Fruit fly (Drosophila melanogaster) whole organism, embryonic: ENCODE results near the gene meso18E.

Experiments used
- Adf1 ChIP-seq: fragments of 200-800 bp; sonication (Bioruptor generic); IDR thresholded peaks from 2 replicates; pipeline ENCODE4 v1.3.6; 2022; ENCODE audit warnings: missing biosample characterization, missing genetic modification characterization
- Awh ChIP-seq: fragments of 200-800 bp; sonication (Bioruptor generic); IDR thresholded peaks from 2 replicates; pipeline ENCODE4, ENCODE4 v1.3.6; 2022; ENCODE audit warnings: missing biosample characterization, missing genetic modification characterization
- CG10147 ChIP-seq: fragments of 200-800 bp; sonication (Bioruptor generic); optimal IDR thresholded peaks from 2 replicates; lab custom pipeline; 2019; ENCODE audit warnings: missing biosample characterization, mild to moderate bottlenecking, missing genetic modification characterization, moderate library complexity
- CG10565 ChIP-seq: fragments of 200-800 bp; sonication (Bioruptor generic); optimal IDR thresholded peaks from 3 replicates; lab custom pipeline; 2016; ENCODE audit warnings: missing biosample characterization, mild to moderate bottlenecking, missing genetic modification characterization
- CG11695 ChIP-seq: fragments of 200-800 bp; sonication (Bioruptor generic); IDR thresholded peaks from 3 replicates; pipeline ENCODE4 v1.3.6; 2022; ENCODE audit warnings: missing biosample characterization, missing genetic modification characterization
- CG12155 ChIP-seq: fragments of 200-800 bp; sonication (Bioruptor generic); optimal IDR thresholded peaks from 3 replicates; lab custom pipeline; 2016; ENCODE audit warnings: missing biosample characterization, missing genetic modification characterization
- CG12219 ChIP-seq: fragments of 200-800 bp; sonication (Bioruptor generic); optimal IDR thresholded peaks from 3 replicates; lab custom pipeline; 2018; ENCODE audit warnings: missing biosample characterization, mild to moderate bottlenecking, missing genetic modification characterization
- CG12744 ChIP-seq: fragments of 200-800 bp; sonication (Bioruptor generic); optimal IDR thresholded peaks from 2 replicates; lab custom pipeline; 2016; ENCODE audit warnings: missing biosample characterization, missing genetic modification characterization
- CG13624 ChIP-seq: fragments of 200-800 bp; sonication (Bioruptor generic); optimal IDR thresholded peaks from 2 replicates; lab custom pipeline; 2016; ENCODE audit warnings: missing biosample characterization, missing genetic modification characterization
- CG14441 ChIP-seq: fragments of 200-800 bp; sonication (Bioruptor generic); IDR thresholded peaks from 2 replicates; pipeline ENCODE4 v1.3.6; 2022; ENCODE audit warnings: missing biosample characterization, missing genetic modification characterization
- CG1602 ChIP-seq: fragments of 200-800 bp; sonication (Bioruptor generic); optimal IDR thresholded peaks from 3 replicates; lab custom pipeline; 2016; ENCODE audit warnings: missing biosample characterization, missing genetic modification characterization
- CG1603 ChIP-seq: fragments of 200-800 bp; sonication (Bioruptor generic); optimal IDR thresholded peaks from 2 replicates; lab custom pipeline; 2019; ENCODE audit warnings: missing biosample characterization, mild to moderate bottlenecking, missing genetic modification characterization, moderate library complexity
- CG17912 ChIP-seq: fragments of 200-800 bp; sonication (Bioruptor generic); optimal IDR thresholded peaks from 2 replicates; lab custom pipeline; 2018; ENCODE audit warnings: missing biosample characterization, mild to moderate bottlenecking, missing genetic modification characterization
- CG18764 ChIP-seq: fragments of 200-800 bp; sonication (Bioruptor generic); optimal IDR thresholded peaks from 3 replicates; lab custom pipeline; 2016; ENCODE audit warnings: missing biosample characterization, missing genetic modification characterization
- CG2712 ChIP-seq: fragments of 200-800 bp; optimal IDR thresholded peaks from 3 replicates; lab custom pipeline; 2019; ENCODE audit warnings: missing biosample characterization, mild to moderate bottlenecking, missing genetic modification characterization, moderate library complexity
- CG30020 ChIP-seq: fragments of 200-800 bp; optimal IDR thresholded peaks from 2 replicates; lab custom pipeline; 2019; ENCODE audit warnings: missing biosample characterization, mild to moderate bottlenecking, missing genetic modification characterization, moderate library complexity
- CG31224 ChIP-seq: fragments of 200-800 bp; sonication (Bioruptor generic); IDR thresholded peaks from 2 replicates; pipeline ENCODE4 v1.3.6; 2022; ENCODE audit warnings: missing biosample characterization, missing genetic modification characterization
- CG6689 ChIP-seq: fragments of 200-800 bp; sonication (Bioruptor generic); IDR thresholded peaks from 2 replicates; pipeline ENCODE4 v1.3.6; 2022; ENCODE audit warnings: missing biosample characterization, missing genetic modification characterization
- CG7745 ChIP-seq: fragments of 200-800 bp; sonication (Bioruptor generic); optimal IDR thresholded peaks from 2 replicates; lab custom pipeline; 2018; ENCODE audit warnings: missing biosample characterization, mild to moderate bottlenecking, missing genetic modification characterization, moderate library complexity
- CG9876 ChIP-seq: fragments of 200-800 bp; sonication (Bioruptor generic); optimal IDR thresholded peaks from 2 replicates; lab custom pipeline; 2016; ENCODE audit warnings: missing biosample characterization, missing genetic modification characterization
- CoRest ChIP-seq: fragments of 200-800 bp; sonication (Bioruptor generic); optimal IDR thresholded peaks from 3 replicates; lab custom pipeline; 2018; ENCODE audit warnings: missing biosample characterization, mild to moderate bottlenecking, missing genetic modification characterization, moderate library complexity
- HLHmδ ChIP-seq: fragments of 200-800 bp; sonication (Bioruptor generic); optimal IDR thresholded peaks from 2 replicates; lab custom pipeline; 2018; ENCODE audit warnings: missing biosample characterization, mild to moderate bottlenecking, missing genetic modification characterization, moderate library complexity
- Hand ChIP-seq: fragments of 200-800 bp; sonication (Bioruptor generic); optimal IDR thresholded peaks from 2 replicates; lab custom pipeline; 2017; ENCODE audit warnings: mild to moderate bottlenecking, missing biosample characterization, missing genetic modification reagents, missing genetic modification characterization
- Hr39 ChIP-seq: fragments of >200 bp; optimal IDR thresholded peaks from 2 replicates; lab custom pipeline; 2017
- Hr51 ChIP-seq, 2 experiments: fragments of 200-800 bp; sonication (Bioruptor generic); optimal IDR thresholded peaks; 2 replicates in 1 of 2; 3 replicates in 1 of 2; lab custom pipeline; 2016 to 2018; ENCODE audit warnings: missing biosample characterization in 2 of 2, missing genetic modification characterization in 2 of 2, mild to moderate bottlenecking in 1 of 2, moderate library complexity in 1 of 2
- Lpt ChIP-seq: fragments of >200 bp; optimal IDR thresholded peaks from 2 replicates; lab custom pipeline; 2018; ENCODE audit warnings: missing biosample characterization, missing genetic modification characterization
- Mrtf ChIP-seq: fragments of 200-800 bp; sonication (Bioruptor generic); IDR thresholded peaks from 3 replicates; pipeline ENCODE4 v1.3.6; 2022; ENCODE audit warnings: missing biosample characterization, missing genetic modification characterization
- PHDP ChIP-seq: fragments of 200-800 bp; sonication (Bioruptor generic); optimal IDR thresholded peaks from 3 replicates; lab custom pipeline; 2018; ENCODE audit warnings: missing biosample characterization, mild to moderate bottlenecking, missing genetic modification characterization, moderate library complexity
- Poxn ChIP-seq: fragments of 200-800 bp; sonication (Bioruptor generic); IDR thresholded peaks from 2 replicates; pipeline ENCODE4 v1.3.6; 2022; ENCODE audit warnings: missing biosample characterization, missing genetic modification characterization
- Ravus ChIP-seq: fragments of 200-800 bp; sonication (Bioruptor generic); IDR thresholded peaks from 2 replicates; pipeline ENCODE4 v1.3.6; 2022; ENCODE audit warnings: missing biosample characterization, missing genetic modification characterization
- Sry-β ChIP-seq: fragments of 200-800 bp; sonication (Bioruptor generic); optimal IDR thresholded peaks from 2 replicates; lab custom pipeline; 2018; ENCODE audit warnings: missing biosample characterization, mild to moderate bottlenecking, missing genetic modification characterization, moderate library complexity
- Stat92E ChIP-seq, 3 experiments: fragments of >200 bp in 2 of 3; fragments of 200-800 bp in 1 of 3; sonication (Bioruptor generic) in 1 of 3; optimal IDR thresholded peaks; 2 replicates each; lab custom pipeline; 2017 to 2019; ENCODE audit warnings: missing biosample characterization in 3 of 3, missing genetic modification characterization in 3 of 3, mild to moderate bottlenecking in 1 of 3, moderate library complexity in 1 of 3
- YL-1 ChIP-seq: fragments of 200-800 bp; sonication (Bioruptor generic); optimal IDR thresholded peaks from 3 replicates; lab custom pipeline; 2017; ENCODE audit warnings: missing biosample characterization, mild to moderate bottlenecking, missing genetic modification characterization
- ab ChIP-seq: fragments of 200-800 bp; sonication (Bioruptor generic); optimal IDR thresholded peaks from 2 replicates; lab custom pipeline; 2016; ENCODE audit warnings: missing biosample characterization, missing genetic modification characterization
- bbx ChIP-seq: fragments of 200-800 bp; sonication (Bioruptor generic); IDR thresholded peaks from 2 replicates; pipeline ENCODE4 v1.3.6; 2022; ENCODE audit warnings: missing biosample characterization, missing genetic modification characterization; ENCODE audit not compliant: partially characterized antibody
- bowl ChIP-seq: fragments of 200-800 bp; sonication (Bioruptor generic); IDR thresholded peaks from 2 replicates; pipeline ENCODE4 v1.3.6; 2022; ENCODE audit warnings: missing biosample characterization, missing genetic modification characterization
- br ChIP-seq: fragments of >200 bp; optimal IDR thresholded peaks from 2 replicates; lab custom pipeline; 2017
- dan ChIP-seq: fragments of 200-800 bp; sonication (Bioruptor generic); IDR thresholded peaks from 2 replicates; pipeline ENCODE4 v1.3.6; 2022; ENCODE audit warnings: missing biosample characterization, missing genetic modification characterization
- ems ChIP-seq: fragments of 200-800 bp; sonication (Bioruptor generic); optimal IDR thresholded peaks from 3 replicates; lab custom pipeline; 2016; ENCODE audit warnings: missing biosample characterization, missing genetic modification characterization
- gsb ChIP-seq: fragments of 200-800 bp; sonication (Bioruptor generic); IDR thresholded peaks from 2 replicates; pipeline ENCODE4 v1.3.6; 2022; ENCODE audit warnings: missing biosample characterization, missing genetic modification characterization
- hb ChIP-seq: fragments of 200-800 bp; sonication (Bioruptor generic); IDR thresholded peaks from 3 replicates; pipeline ENCODE4 v1.3.6; 2022; ENCODE audit warnings: missing biosample characterization, missing genetic modification characterization; ENCODE audit not compliant: partially characterized antibody
- hth ChIP-seq: fragments of >200 bp; optimal IDR thresholded peaks from 2 replicates; lab custom pipeline; 2017; ENCODE audit warnings: inconsistent platforms
- inv ChIP-seq: fragments of 200-800 bp; sonication (Bioruptor generic); IDR thresholded peaks from 2 replicates; pipeline ENCODE4 v1.3.6; 2022; ENCODE audit warnings: missing biosample characterization, missing genetic modification characterization; ENCODE audit not compliant: partially characterized antibody
- kah ChIP-seq: fragments of 200-800 bp; sonication (Bioruptor generic); optimal IDR thresholded peaks from 2 replicates; lab custom pipeline; 2018; ENCODE audit warnings: missing biosample characterization, mild to moderate bottlenecking, missing genetic modification characterization
- lmd ChIP-seq: fragments of 200-800 bp; sonication (Bioruptor generic); IDR thresholded peaks from 2 replicates; pipeline ENCODE4 v1.3.6; 2022; ENCODE audit warnings: missing biosample characterization, missing genetic modification characterization
- nmo ChIP-seq: fragments of 200-800 bp; sonication (Bioruptor generic); optimal IDR thresholded peaks from 2 replicates; lab custom pipeline; 2018; ENCODE audit warnings: missing biosample characterization, mild to moderate bottlenecking, missing genetic modification characterization, moderate library complexity
- onecut ChIP-seq: fragments of 200-800 bp; sonication (Bioruptor generic); IDR thresholded peaks from 2 replicates; pipeline ENCODE4 v1.3.6; 2022; ENCODE audit warnings: missing biosample characterization, missing genetic modification characterization
- pho ChIP-seq: fragments of 200-800 bp; sonication (Bioruptor generic); optimal IDR thresholded peaks from 2 replicates; lab custom pipeline; 2016; ENCODE audit warnings: missing biosample characterization, missing genetic modification characterization
- slou ChIP-seq: fragments of 200-800 bp; sonication (Bioruptor generic); optimal IDR thresholded peaks from 3 replicates; lab custom pipeline; 2016; ENCODE audit warnings: missing biosample characterization, missing genetic modification characterization
- tio ChIP-seq: fragments of 200-800 bp; sonication (Bioruptor generic); optimal IDR thresholded peaks from 2 replicates; lab custom pipeline; 2017; ENCODE audit warnings: missing biosample characterization, missing genetic modification characterization, inconsistent platforms
- twi ChIP-seq: fragments of 200-800 bp; optimal IDR thresholded peaks from 2 replicates; lab custom pipeline; 2019; ENCODE audit warnings: missing biosample characterization, mild to moderate bottlenecking, missing genetic modification characterization, moderate library complexity
- wor ChIP-seq: fragments of 200-800 bp; sonication (Bioruptor generic); IDR thresholded peaks from 2 replicates; pipeline ENCODE4 v1.3.6; 2022; ENCODE audit warnings: missing biosample characterization, missing genetic modification characterization

Gene meso18E

dm6 chrX:19668405-19668804 is 44.4 kb downstream of the meso18E start (continued):
- TF ChIP-seq Lpt (no peak), Sry-β (GFP tag; lab: Kevin White, UChicago) (peak; percentile 54), CG12744 (GFP tag; lab: Kevin White, UChicago) (peak; percentile 88), CG6689 (peak; percentile 94), CoRest (tag; lab: Kevin White, UChicago) (peak; percentile 97), bowl (GFP tag; lab: Robert Waterston, UW) (peak; percentile 93), Adf1 (GFP tag; lab: Robert Waterston, UW) (peak; percentile 68), dan (GFP tag; lab: Robert Waterston, UW) (peak; percentile 91), CG17912 (GFP tag; lab: Kevin White, UChicago) (peak; percentile 96), slou (GFP tag; lab: Kevin White, UChicago) (peak; percentile 90), gsb (GFP tag; lab: Robert Waterston, UW) (peak; percentile 84), CG2712 (peak; percentile 95), CG12219 (GFP tag; lab: Kevin White, UChicago) (peak; percentile 97), CG30020 (peak; percentile 81), YL-1 (GFP tag; lab: Kevin White, UChicago) (peak; percentile 90), CG14441 (GFP tag; lab: Robert Waterston, UW) (peak; percentile 92), Ravus (peak; percentile 77), ems (peak; percentile 97), kah (GFP tag; lab: Kevin White, UChicago) (peak; percentile 78), inv (GFP tag; lab: Robert Waterston, UW) (no peak), bbx (GFP tag; lab: Robert Waterston, UW) (no peak), wor (GFP tag; lab: Robert Waterston, UW) (peak; percentile 89), Hr39 (lab: Kevin White, UChicago) (no peak), hb (GFP tag; lab: Robert Waterston, UW) (no peak), CG9876 (GFP tag; lab: Kevin White, UChicago) (peak; percentile 98), br (lab: Kevin White, UChicago) (no peak), PHDP (tag; lab: Kevin White, UChicago) (peak; percentile 95), ab (GFP tag; lab: Kevin White, UChicago) (peak; percentile 94), hth (no peak), CG11695 (peak; percentile 79), twi (tag; lab: Kevin White, UChicago) (peak; percentile 92), tio (GFP tag; lab: Kevin White, UChicago) (peak; percentile 96), lmd (peak; percentile 92), CG31224 (peak; percentile 79), Hr51 (GFP tag; optimal IDR thresholded peaks at IDR 0.05; lab: Kevin White, UChicago) (peak; percentile 93 to 96), CG1603 (tag; lab: Kevin White, UChicago) (peak; percentile 97), Poxn (GFP tag; lab: Robert Waterston, UW) (peak; percentile 85), pho (peak; percentile 96), nmo (GFP tag; lab: Kevin White, UChicago) (peak; percentile 97), onecut (GFP tag; lab: Robert Waterston, UW) (peak; percentile 96), CG12155 (GFP tag; lab: Kevin White, UChicago) (peak; percentile 95), Mrtf (GFP tag; lab: Robert Waterston, UW) (peak; percentile 95), Hand (peak; percentile 88), CG1602 (GFP tag; lab: Kevin White, UChicago) (peak; percentile 96), CG18764 (GFP tag; lab: Kevin White, UChicago) (peak; percentile 91), CG13624 (GFP tag; lab: Kevin White, UChicago) (peak; percentile 97), Stat92E (GFP tag; optimal IDR thresholded peaks at IDR 0.05; lab: Kevin White, UChicago) (peak in 1 of 3 experiments; percentile 90), HLHmδ (GFP tag; lab: Kevin White, UChicago) (peak; percentile 44), CG10565 (GFP tag; lab: Kevin White, UChicago) (peak; percentile 90), CG7745 (tag; lab: Kevin White, UChicago) (peak; percentile 15), Awh (GFP tag; lab: Robert Waterston, UW) (peak; percentile 92), CG10147 (GFP tag; lab: Kevin White, UChicago) (no peak)
